Worm (Caenorhabditis elegans): ENCODE data around the gene fat-3.

The fat-3 gene

DNA sequence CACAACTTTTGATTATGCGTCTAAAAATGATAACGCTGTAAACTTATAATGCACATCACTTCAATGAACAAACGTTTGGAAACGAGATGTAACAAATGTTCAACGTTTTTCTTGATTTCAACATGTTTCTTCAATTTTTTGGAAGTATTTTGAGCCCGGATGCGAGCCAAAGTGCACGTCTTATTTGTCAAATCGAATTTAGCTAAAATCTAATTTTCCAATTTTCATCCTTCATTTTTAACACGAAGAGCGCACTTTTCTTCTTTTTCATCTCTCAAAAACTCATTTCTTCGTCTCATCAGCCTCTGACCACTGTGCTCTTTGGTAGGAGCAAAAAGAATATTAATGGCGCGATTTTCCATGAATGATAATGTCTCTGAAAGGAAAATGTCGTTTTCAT lies 4.5 kb upstream of the fat-3 start:
- no peak for TF ChIP-seq med-1 (GFP tag; optimal IDR thresholded peaks at IDR 0.05; ENCODE audit: insufficient read depth)
- no peak for TF ChIP-seq flt-1 (GFP tag; IDR thresholded peaks at IDR 0.05)
- TF ChIP-seq klf-2 (GFP tag; conservative IDR thresholded peaks at IDR 0.05) = no peak
- no peak for TF ChIP-seq cog-1 (tag; optimal IDR thresholded peaks at IDR 0.05)
- no peak for TF ChIP-seq ref-1 (GFP tag; conservative IDR thresholded peaks at IDR 0.05)
- TF ChIP-seq tab-1 (GFP tag; IDR thresholded peaks at IDR 0.05) = no peak
- TF ChIP-seq ztf-23 (GFP tag; IDR thresholded peaks at IDR 0.05) = no peak
- no peak for TF ChIP-seq ztf-29 (GFP tag; IDR thresholded peaks at IDR 0.05)
- TF ChIP-seq T22C8.4 (GFP tag; IDR thresholded peaks at IDR 0.05) = no peak

DNA sequence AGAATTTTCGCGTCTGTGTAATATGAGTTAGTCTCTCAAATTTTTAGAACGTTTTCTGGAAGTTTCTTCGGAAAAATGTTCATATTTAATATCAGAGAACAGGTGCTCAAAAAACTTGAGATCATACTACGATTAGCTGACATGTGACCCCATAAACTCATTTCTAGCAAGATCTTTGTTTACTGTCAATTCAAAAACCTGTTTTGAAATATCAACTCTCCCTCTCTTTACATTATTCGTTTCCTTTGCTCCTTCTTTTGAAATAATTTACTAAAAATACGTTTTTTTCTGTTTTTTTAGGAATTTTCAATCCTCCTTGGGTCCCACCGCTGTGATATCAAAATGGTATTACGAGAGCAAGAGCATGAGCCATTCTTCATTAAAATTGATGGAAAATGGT lies 3.7 kb upstream of the fat-3 start, which contains the start of gene fat-4:
Gene fat-4 (plus strand): TSS at position 301 of the 400 bp plus-strand sequence.
- TF ChIP-seq ref-1 (GFP tag; conservative IDR thresholded peaks at IDR 0.05) = no peak
- TF ChIP-seq klf-2 (GFP tag; conservative IDR thresholded peaks at IDR 0.05) = no peak
- no peak for TF ChIP-seq flt-1 (GFP tag; IDR thresholded peaks at IDR 0.05)
- no peak for TF ChIP-seq tab-1 (GFP tag; IDR thresholded peaks at IDR 0.05)
- TF ChIP-seq med-1 (GFP tag; optimal IDR thresholded peaks at IDR 0.05; ENCODE audit: insufficient read depth) = no peak
- TF ChIP-seq ztf-29 (GFP tag; IDR thresholded peaks at IDR 0.05) = no peak
- TF ChIP-seq cog-1 (tag; optimal IDR thresholded peaks at IDR 0.05) = no peak
- no peak for TF ChIP-seq T22C8.4 (GFP tag; IDR thresholded peaks at IDR 0.05)
- TF ChIP-seq ztf-23 (GFP tag; IDR thresholded peaks at IDR 0.05) = no peak

DNA sequence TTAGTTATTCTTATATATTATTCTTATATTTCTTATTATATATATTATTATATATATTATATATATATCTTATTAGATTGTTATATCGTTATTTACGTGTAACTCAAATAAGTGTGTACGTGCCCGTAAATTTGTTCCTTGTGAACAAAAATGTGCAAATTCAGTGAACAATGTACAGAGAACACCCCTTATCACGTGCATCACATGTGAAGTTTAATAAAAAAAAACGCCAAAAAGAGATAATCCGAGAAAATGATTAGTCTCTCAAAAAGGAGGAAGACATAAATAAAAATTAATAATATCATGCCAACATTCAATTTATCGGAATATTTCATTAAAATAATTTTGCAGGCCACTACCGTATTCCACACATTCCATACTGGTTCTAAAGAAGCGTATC lies 3.2 kb upstream of the fat-3 start:
- TF ChIP-seq T22C8.4 (GFP tag; IDR thresholded peaks at IDR 0.05) = no peak
- no peak for TF ChIP-seq flt-1 (GFP tag; IDR thresholded peaks at IDR 0.05)
- no peak for TF ChIP-seq med-1 (GFP tag; optimal IDR thresholded peaks at IDR 0.05; ENCODE audit: insufficient read depth)
- no peak for TF ChIP-seq ref-1 (GFP tag; conservative IDR thresholded peaks at IDR 0.05)
- TF ChIP-seq ztf-29 (GFP tag; IDR thresholded peaks at IDR 0.05) = no peak
- TF ChIP-seq tab-1 (GFP tag; IDR thresholded peaks at IDR 0.05) = no peak
- no peak for TF ChIP-seq klf-2 (GFP tag; conservative IDR thresholded peaks at IDR 0.05)
- TF ChIP-seq cog-1 (tag; optimal IDR thresholded peaks at IDR 0.05) = no peak
- TF ChIP-seq ztf-23 (GFP tag; IDR thresholded peaks at IDR 0.05) = no peak

DNA sequence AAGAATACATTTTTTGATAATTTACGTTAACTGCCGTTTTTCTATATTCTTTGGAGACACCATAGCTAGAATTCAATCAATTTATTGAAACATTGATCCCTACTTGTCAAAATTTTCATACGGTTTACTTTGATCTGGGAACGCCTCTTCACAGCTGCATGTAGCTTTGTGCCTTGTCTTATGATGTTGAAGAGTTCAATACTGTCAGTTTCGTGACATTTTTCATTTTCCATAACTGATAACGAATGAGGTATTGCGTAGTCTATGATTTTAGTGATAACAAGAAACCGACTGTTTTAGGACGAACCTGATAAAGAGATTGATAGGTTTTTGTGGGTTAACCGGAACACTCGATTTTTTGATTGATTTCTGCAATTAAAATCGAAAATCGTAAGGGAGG lies 1.4 kb upstream of the fat-3 start:
- TF ChIP-seq tab-1 (GFP tag; IDR thresholded peaks at IDR 0.05) (no peak), ztf-29 (GFP tag; IDR thresholded peaks at IDR 0.05) (no peak), ztf-23 (GFP tag; IDR thresholded peaks at IDR 0.05) (no peak), flt-1 (GFP tag; IDR thresholded peaks at IDR 0.05) (no peak), ref-1 (GFP tag; conservative IDR thresholded peaks at IDR 0.05) (no peak), med-1 (GFP tag; optimal IDR thresholded peaks at IDR 0.05; ENCODE audit: insufficient read depth) (no peak), cog-1 (tag; optimal IDR thresholded peaks at IDR 0.05) (no peak), T22C8.4 (GFP tag; IDR thresholded peaks at IDR 0.05) (no peak), klf-2 (GFP tag; conservative IDR thresholded peaks at IDR 0.05) (no peak)

DNA sequence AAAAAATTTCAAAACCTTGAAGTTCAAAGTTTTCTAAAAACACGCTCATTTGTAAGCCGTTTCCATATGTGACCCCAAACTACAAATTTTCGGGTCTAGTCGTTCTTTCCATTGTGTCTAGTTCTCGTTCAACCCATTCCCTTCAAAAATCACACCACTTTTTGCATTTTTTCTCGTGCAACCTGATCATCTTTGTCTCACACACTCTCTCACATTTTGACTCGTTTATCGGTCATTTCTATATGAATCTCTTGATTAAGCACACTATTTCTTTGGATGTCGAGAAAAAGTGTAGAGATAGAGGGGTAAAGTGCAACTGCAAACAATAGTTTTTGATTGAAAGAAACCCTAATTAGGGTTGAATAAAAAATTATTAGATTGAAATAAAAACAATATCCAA lies 721 bp downstream of the fat-3 start:
- TF ChIP-seq med-1 (GFP tag; optimal IDR thresholded peaks at IDR 0.05; ENCODE audit: insufficient read depth) (no peak), ref-1 (GFP tag; conservative IDR thresholded peaks at IDR 0.05) (no peak), ztf-23 (GFP tag; IDR thresholded peaks at IDR 0.05) (no peak), klf-2 (GFP tag; conservative IDR thresholded peaks at IDR 0.05) (no peak), cog-1 (tag; optimal IDR thresholded peaks at IDR 0.05) (no peak), tab-1 (GFP tag; IDR thresholded peaks at IDR 0.05) (no peak), T22C8.4 (GFP tag; IDR thresholded peaks at IDR 0.05) (no peak), ztf-29 (GFP tag; IDR thresholded peaks at IDR 0.05) (no peak), flt-1 (GFP tag; IDR thresholded peaks at IDR 0.05) (no peak)

- no peak for TF ChIP-seq cog-1 (tag; optimal IDR thresholded peaks at IDR 0.05)
- TF ChIP-seq tab-1 (GFP tag; IDR thresholded peaks at IDR 0.05) = no peak
- no peak for TF ChIP-seq ztf-29 (GFP tag; IDR thresholded peaks at IDR 0.05)
- TF ChIP-seq ref-1 (GFP tag; conservative IDR thresholded peaks at IDR 0.05) = no peak
- TF ChIP-seq med-1 (GFP tag; optimal IDR thresholded peaks at IDR 0.05; ENCODE audit: insufficient read depth) = no peak
- TF ChIP-seq klf-2 (GFP tag; conservative IDR thresholded peaks at IDR 0.05) = no peak
- TF ChIP-seq ztf-23 (GFP tag; IDR thresholded peaks at IDR 0.05) = no peak
- TF ChIP-seq T22C8.4 (GFP tag; IDR thresholded peaks at IDR 0.05) = no peak
- no peak for TF ChIP-seq flt-1 (GFP tag; IDR thresholded peaks at IDR 0.05)
Measured at ce11 chrIV:9810633-9811032, 7.8 kb downstream of the fat-3 start, which contains the start of gene dct-15. Gene dct-15 (minus strand): TSS chrIV:9810733.

- TF ChIP-seq tab-1 (GFP tag; IDR thresholded peaks at IDR 0.05) = no peak
Measured at ce11 chrIV:9811487-9811886, 8.7 kb downstream of the fat-3 start.

ce11 chrIV:9815432-9815831 lies 12.6 kb downstream of the fat-3 start, which contains the start of gene egl-20:
Gene egl-20 (minus strand): TSS chrIV:9815532.
- TF ChIP-seq tab-1 (GFP tag; IDR thresholded peaks at IDR 0.05) (no peak), cog-1 (tag; optimal IDR thresholded peaks at IDR 0.05) (no peak), ref-1 (GFP tag; conservative IDR thresholded peaks at IDR 0.05) (no peak), flt-1 (GFP tag; IDR thresholded peaks at IDR 0.05) (no peak), T22C8.4 (GFP tag; IDR thresholded peaks at IDR 0.05) (no peak), klf-2 (GFP tag; conservative IDR thresholded peaks at IDR 0.05) (no peak), ztf-23 (GFP tag; IDR thresholded peaks at IDR 0.05) (no peak), ztf-29 (GFP tag; IDR thresholded peaks at IDR 0.05) (no peak), med-1 (GFP tag; optimal IDR thresholded peaks at IDR 0.05; ENCODE audit: insufficient read depth) (no peak)

DNA sequence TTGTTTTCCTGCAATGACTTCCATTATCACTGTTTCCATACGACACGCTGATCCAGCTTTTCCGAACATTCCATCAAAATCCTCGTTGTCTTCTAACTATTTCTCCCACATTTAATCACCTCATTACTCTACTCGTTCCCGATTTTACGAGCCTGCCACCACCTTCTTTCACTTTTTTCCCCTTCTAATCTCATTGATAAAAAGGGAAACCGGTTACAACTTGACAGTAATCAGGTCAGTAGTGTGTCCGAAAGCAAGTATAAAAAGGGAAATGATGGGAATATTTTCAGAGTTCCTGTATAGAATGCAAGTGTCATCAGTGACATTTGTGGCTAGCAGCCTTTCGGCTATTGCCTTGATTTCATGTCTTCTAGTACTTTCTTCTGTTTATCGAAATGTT lies 18.8 kb downstream of the fat-3 start, which contains the start of gene col-123:
Gene col-123 (plus strand): TSS at position 301 of the 400 bp plus-strand sequence.
- TF ChIP-seq med-1 (GFP tag; optimal IDR thresholded peaks at IDR 0.05; ENCODE audit: insufficient read depth) = no peak
- TF ChIP-seq ref-1 (GFP tag; conservative IDR thresholded peaks at IDR 0.05) = no peak
- TF ChIP-seq cog-1 (tag; optimal IDR thresholded peaks at IDR 0.05) = no peak
- TF ChIP-seq ztf-23 (GFP tag; IDR thresholded peaks at IDR 0.05) = no peak
- no peak for TF ChIP-seq T22C8.4 (GFP tag; IDR thresholded peaks at IDR 0.05)
- no peak for TF ChIP-seq tab-1 (GFP tag; IDR thresholded peaks at IDR 0.05)

DNA sequence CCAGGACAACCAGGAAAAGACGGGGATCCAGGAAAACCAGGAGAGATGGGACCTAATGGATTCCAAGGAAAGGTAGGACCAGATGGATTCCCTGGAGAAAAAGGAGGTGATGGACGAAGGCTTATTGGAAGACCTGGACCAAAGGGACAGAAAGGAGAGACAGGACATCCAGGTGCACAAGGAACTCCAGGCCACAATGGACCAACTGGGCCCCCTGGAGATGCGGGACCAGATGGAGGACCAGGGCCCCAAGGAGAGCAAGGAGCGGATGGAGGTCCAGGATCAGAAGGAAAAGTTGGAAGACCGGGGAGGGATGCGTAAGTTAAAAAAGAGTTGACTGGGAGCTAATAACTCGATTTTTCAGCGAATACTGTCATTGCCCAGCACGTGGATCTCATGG lies 19.8 kb downstream of the fat-3 start:
- TF ChIP-seq cog-1 (tag; optimal IDR thresholded peaks at IDR 0.05) = no peak
